Worm (Caenorhabditis elegans) whole organism, L3 larva: ENCODE data around the gene F54F7.3.

Source experiments
- R02D3.7 ChIP-seq: fragments of 150-350 bp; optimal IDR thresholded peaks from 2 replicates; lab custom pipeline; 2014; ENCODE audit warnings: missing biosample characterization, missing genetic modification characterization
- ama-1 ChIP-seq: fragments of 150-350 bp; optimal IDR thresholded peaks from 2 replicates; lab custom pipeline; 2018
- ceh-16 ChIP-seq: sonication (generic microtip); optimal IDR thresholded peaks from 2 replicates; lab custom pipeline; 2017; ENCODE audit warnings: missing biosample characterization, missing genetic modification characterization
- ceh-28 ChIP-seq: fragments of 150-350 bp; optimal IDR thresholded peaks from 2 replicates; lab custom pipeline; 2014; ENCODE audit warnings: missing biosample characterization, missing genetic modification reagents, missing genetic modification characterization
- ceh-82 ChIP-seq: fragments of 150-350 bp; optimal IDR thresholded peaks from 2 replicates; lab custom pipeline; 2014; ENCODE audit warnings: missing biosample characterization, missing genetic modification characterization
- ceh-9 ChIP-seq: sonication (generic microtip); optimal IDR thresholded peaks from 2 replicates; lab custom pipeline; 2018; ENCODE audit warnings: missing biosample characterization, missing genetic modification characterization
- daf-12 ChIP-seq: fragments of 150-350 bp; optimal IDR thresholded peaks from 2 replicates; lab custom pipeline; 2014; ENCODE audit warnings: missing biosample characterization, missing genetic modification reagents, missing genetic modification characterization
- egl-27 ChIP-seq: sonication (generic microtip); optimal IDR thresholded peaks from 4 replicates; lab custom pipeline; 2017; ENCODE audit warnings: missing biosample characterization, missing genetic modification reagents, missing genetic modification characterization
- egl-5 ChIP-seq: fragments of 150-350 bp; optimal IDR thresholded peaks from 2 replicates; lab custom pipeline; 2017; ENCODE audit warnings: missing biosample characterization, missing genetic modification reagents, missing genetic modification characterization, inconsistent platforms
- elt-1 ChIP-seq: fragments of 150-350 bp; optimal IDR thresholded peaks from 2 replicates; lab custom pipeline; 2014; ENCODE audit warnings: missing biosample characterization, missing genetic modification characterization
- elt-2 ChIP-seq: sonication (generic microtip); optimal IDR thresholded peaks from 2 replicates; lab custom pipeline; 2016; ENCODE audit warnings: missing genetic modification reagents, mild to moderate bottlenecking, missing genetic modification characterization, missing compliant biosample characterization
- elt-3 ChIP-seq, 3 experiments: fragments of 150-350 bp in 1 of 3; sonication (generic microtip) in 2 of 3; optimal IDR thresholded peaks; 2 replicates in 2 of 3; 4 replicates in 1 of 3; lab custom pipeline; 2014 to 2017; ENCODE audit warnings: missing biosample characterization in 3 of 3, missing genetic modification characterization in 3 of 3
- eor-1 ChIP-seq, 2 experiments: fragments of 150-350 bp; optimal IDR thresholded peaks; 2 replicates each; lab custom pipeline; 2014 to 2018; ENCODE audit warnings: missing biosample characterization in 2 of 2, missing genetic modification characterization in 2 of 2
- fkh-2 ChIP-seq: fragments of 150-350 bp; optimal IDR thresholded peaks from 2 replicates; lab custom pipeline; 2014; ENCODE audit warnings: missing biosample characterization, missing genetic modification reagents, missing genetic modification characterization
- fos-1 ChIP-seq: fragments of 150-350 bp; optimal IDR thresholded peaks from 2 replicates; lab custom pipeline; 2014; ENCODE audit warnings: missing biosample characterization, missing genetic modification characterization
- hmg-11 ChIP-seq: sonication (generic microtip); optimal IDR thresholded peaks from 2 replicates; lab custom pipeline; 2016; ENCODE audit warnings: missing genetic modification characterization, missing compliant biosample characterization
- jun-1 ChIP-seq: fragments of 150-350 bp; optimal IDR thresholded peaks from 2 replicates; lab custom pipeline; 2014; ENCODE audit warnings: missing biosample characterization, missing genetic modification reagents, missing genetic modification characterization
- lin-15B ChIP-seq: fragments of 150-350 bp; optimal IDR thresholded peaks from 2 replicates; lab custom pipeline; 2014; ENCODE audit warnings: missing biosample characterization, missing genetic modification characterization
- lin-39 ChIP-seq: fragments of 150-350 bp; optimal IDR thresholded peaks from 2 replicates; lab custom pipeline; 2018; ENCODE audit warnings: missing biosample characterization, missing genetic modification reagents, missing genetic modification characterization
- lsy-12 ChIP-seq: sonication (generic microtip); optimal IDR thresholded peaks from 2 replicates; lab custom pipeline; 2016; ENCODE audit warnings: mild to moderate bottlenecking, missing genetic modification characterization, missing compliant biosample characterization
- mdl-1 ChIP-seq: fragments of 150-350 bp; optimal IDR thresholded peaks from 2 replicates; lab custom pipeline; 2014; ENCODE audit warnings: missing biosample characterization, missing genetic modification characterization
- mml-1 ChIP-seq: fragments of 150-350 bp; sonication (generic microtip); optimal IDR thresholded peaks from 3 replicates; lab custom pipeline; 2014; ENCODE audit warnings: missing biosample characterization, missing genetic modification characterization
- nfya-1 ChIP-seq: sonication (generic microtip); optimal IDR thresholded peaks from 2 replicates; lab custom pipeline; 2017; ENCODE audit warnings: missing genetic modification characterization, mild to moderate bottlenecking, missing compliant biosample characterization, antibody characterized with exemption, moderate library complexity; ENCODE audit not compliant: insufficient read depth
- nhr-237 ChIP-seq: fragments of 150-350 bp; optimal IDR thresholded peaks from 2 replicates; lab custom pipeline; 2014; ENCODE audit warnings: missing biosample characterization, missing genetic modification characterization
- nhr-25 ChIP-seq: sonication (generic microtip); optimal IDR thresholded peaks from 2 replicates; lab custom pipeline; 2017; ENCODE audit warnings: missing biosample characterization, missing genetic modification characterization
- nhr-67 ChIP-seq: fragments of 150-350 bp; optimal IDR thresholded peaks from 2 replicates; lab custom pipeline; 2014; ENCODE audit warnings: missing biosample characterization, missing genetic modification characterization
- nhr-76 ChIP-seq: fragments of 150-350 bp; sonication (generic microtip); optimal IDR thresholded peaks from 5 replicates; lab custom pipeline; 2014; ENCODE audit warnings: missing biosample characterization, missing genetic modification characterization
- nhr-77 ChIP-seq: fragments of 150-350 bp; optimal IDR thresholded peaks from 2 replicates; lab custom pipeline; 2014; ENCODE audit warnings: missing biosample characterization, missing genetic modification characterization
- pqm-1 ChIP-seq: fragments of 150-350 bp; optimal IDR thresholded peaks from 2 replicates; lab custom pipeline; 2017; ENCODE audit warnings: missing biosample characterization, missing genetic modification characterization, inconsistent platforms
- sea-2 ChIP-seq: fragments of 150-350 bp; sonication (generic microtip); optimal IDR thresholded peaks from 4 replicates; lab custom pipeline; 2014; ENCODE audit warnings: missing biosample characterization, missing genetic modification reagents, missing genetic modification characterization
- skn-1 ChIP-seq: fragments of 150-350 bp; optimal IDR thresholded peaks from 2 replicates; lab custom pipeline; 2014; ENCODE audit warnings: missing biosample characterization, missing genetic modification characterization
- tbx-2 ChIP-seq: sonication (generic microtip); optimal IDR thresholded peaks from 2 replicates; lab custom pipeline; 2016; ENCODE audit warnings: mild to moderate bottlenecking, missing genetic modification characterization, missing compliant biosample characterization
- unc-39 ChIP-seq: sonication (generic microtip); optimal IDR thresholded peaks from 4 replicates; lab custom pipeline; 2017; ENCODE audit warnings: missing biosample characterization, missing genetic modification characterization
- unc-62 ChIP-seq: fragments of 150-350 bp; sonication (generic microtip); optimal IDR thresholded peaks from 4 replicates; lab custom pipeline; 2014; ENCODE audit warnings: missing biosample characterization, missing genetic modification reagents, missing genetic modification characterization
- ztf-11 ChIP-seq: fragments of 150-350 bp; optimal IDR thresholded peaks from 2 replicates; lab custom pipeline; 2014; ENCODE audit warnings: missing biosample characterization, missing genetic modification characterization
- ztf-4 ChIP-seq: fragments of 150-350 bp; optimal IDR thresholded peaks from 2 replicates; lab custom pipeline; 2014; ENCODE audit warnings: missing biosample characterization, missing genetic modification characterization

F54F7.3 gene

DNA sequence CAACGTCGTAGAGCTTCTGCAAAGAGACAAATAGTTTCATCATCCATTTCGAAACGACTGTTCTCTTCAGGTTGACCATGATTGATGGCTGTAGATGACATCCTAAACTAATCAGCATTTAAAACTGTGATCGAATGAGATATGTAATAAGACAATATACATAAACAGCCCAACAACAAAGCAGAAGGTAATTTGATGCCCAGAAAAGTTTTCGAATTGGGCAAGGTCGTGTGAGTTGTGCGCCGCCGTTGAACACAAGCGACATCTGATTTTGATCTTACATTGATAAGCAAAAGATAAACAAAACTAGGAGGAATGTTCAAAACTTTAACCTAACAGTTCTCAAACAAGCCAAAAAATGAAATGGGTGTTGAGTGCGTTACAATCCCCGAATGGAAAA, 35.6 kb upstream of the F54F7.3 start, which contains the start of gene Y62H9A.7:
Gene Y62H9A.7 (minus strand): TSS at position 101 of the 400 bp plus-strand sequence.
- TF ChIP-seq nfya-1 (tag; lab: Kevin White, UChicago): no peak
- no peak for TF ChIP-seq nhr-76
- no peak for TF ChIP-seq nhr-67 (tag; lab: Kevin White, UChicago)
- no peak for TF ChIP-seq ztf-11 (tag; lab: Kevin White, UChicago)
- TF ChIP-seq fkh-2 (tag; lab: Kevin White, UChicago): no peak
- TF ChIP-seq daf-12 (tag; lab: Kevin White, UChicago): no peak
- TF ChIP-seq ceh-16 (tag; lab: Kevin White, UChicago): no peak
- no peak for TF ChIP-seq nhr-77 (tag; lab: Kevin White, UChicago)
- TF ChIP-seq egl-5: no peak
- TF ChIP-seq lin-15B (tag; lab: Kevin White, UChicago): no peak
- no peak for TF ChIP-seq ztf-4 (tag; lab: Kevin White, UChicago)
- no peak for TF ChIP-seq hmg-11 (tag; lab: Kevin White, UChicago)
- TF ChIP-seq elt-3 (tag; optimal IDR thresholded peaks at IDR 0.05; lab: Kevin White, UChicago): no peak
- no peak for TF ChIP-seq fos-1 (tag; lab: Kevin White, UChicago)
- no peak for TF ChIP-seq sea-2
- TF ChIP-seq mml-1 (tag; lab: Kevin White, UChicago): no peak
- no peak for TF ChIP-seq mdl-1 (tag; lab: Kevin White, UChicago)

DNA sequence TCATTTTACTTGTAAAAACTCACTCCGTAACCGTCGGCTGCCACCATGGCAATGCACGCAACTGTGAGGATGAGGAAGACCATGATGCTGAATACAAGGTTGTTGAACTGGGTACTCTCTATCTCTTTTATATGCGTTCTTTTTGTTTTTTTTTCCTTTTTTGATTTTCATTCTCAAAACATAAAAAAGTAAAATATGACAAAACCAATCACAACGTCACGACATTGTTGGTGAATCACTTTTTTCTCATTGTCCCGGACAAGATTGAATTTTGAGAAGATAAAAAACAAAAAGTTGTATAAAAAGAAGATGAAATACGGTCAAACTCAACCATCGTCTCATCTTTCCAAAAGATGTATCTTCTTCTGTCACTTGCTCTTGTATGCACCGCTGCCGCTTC, 32.8 kb upstream of the F54F7.3 start, which contains the start of the genes Y62H9A.5 and ule-5:
Gene Y62H9A.5 (minus strand): TSS at position 101 of the 400 bp plus-strand sequence.
Gene ule-5 (plus strand): TSS at position 328 of the 400 bp plus-strand sequence.
- TF ChIP-seq unc-39 (tag; lab: Kevin White, UChicago) (no peak), ztf-4 (tag; lab: Kevin White, UChicago) (no peak), nhr-67 (tag; lab: Kevin White, UChicago) (no peak), egl-27 (no peak), skn-1 (no peak), R02D3.7 (no peak), ama-1 (lab: Kevin White, UChicago) (no peak), elt-3 (tag; optimal IDR thresholded peaks at IDR 0.05; lab: Kevin White, UChicago) (no peak), nhr-77 (tag; lab: Kevin White, UChicago) (no peak), elt-1 (tag; lab: Kevin White, UChicago) (no peak), jun-1 (no peak), elt-2 (tag; lab: Kevin White, UChicago) (no peak), sea-2 (no peak), pqm-1 (tag; lab: Kevin White, UChicago) (no peak), nhr-237 (tag; lab: Kevin White, UChicago) (no peak), eor-1 (tag; optimal IDR thresholded peaks at IDR 0.05; lab: Kevin White, UChicago) (no peak), nhr-25 (no peak), ceh-9 (tag; lab: Kevin White, UChicago) (no peak)

DNA sequence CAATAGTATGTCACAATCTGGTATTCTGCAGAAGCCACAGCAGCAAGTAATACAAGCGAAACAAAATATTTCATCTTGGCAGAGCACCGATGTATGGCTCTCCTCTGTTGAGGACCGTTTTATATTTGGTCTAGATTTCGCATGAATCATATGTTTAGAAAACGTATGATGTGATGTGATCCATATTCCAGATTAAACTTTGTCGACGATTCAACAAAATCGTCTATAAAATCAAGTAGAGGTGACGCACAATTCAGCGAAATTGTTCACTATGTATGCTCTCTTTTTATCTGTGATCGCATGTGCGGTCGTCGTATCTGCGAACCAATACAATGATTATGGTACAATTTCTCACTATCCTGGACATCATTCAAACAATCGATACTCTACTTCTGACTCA, 29.9 kb upstream of the F54F7.3 start, which contains the start of the genes Y62H9A.3 and Y62H9A.4:
Gene Y62H9A.3 (minus strand): TSS at position 101 of the 400 bp plus-strand sequence.
Gene Y62H9A.4 (plus strand): TSS at position 256 of the 400 bp plus-strand sequence.
- TF ChIP-seq lsy-12 (tag; lab: Kevin White, UChicago) (no peak), nhr-77 (tag; lab: Kevin White, UChicago) (no peak), egl-5 (no peak), nfya-1 (tag; lab: Kevin White, UChicago) (no peak), tbx-2 (tag; lab: Kevin White, UChicago) (no peak), elt-3 (tag; optimal IDR thresholded peaks at IDR 0.05; lab: Kevin White, UChicago) (no peak), ceh-9 (tag; lab: Kevin White, UChicago) (no peak), skn-1 (no peak), ceh-82 (tag; lab: Kevin White, UChicago) (no peak)

DNA sequence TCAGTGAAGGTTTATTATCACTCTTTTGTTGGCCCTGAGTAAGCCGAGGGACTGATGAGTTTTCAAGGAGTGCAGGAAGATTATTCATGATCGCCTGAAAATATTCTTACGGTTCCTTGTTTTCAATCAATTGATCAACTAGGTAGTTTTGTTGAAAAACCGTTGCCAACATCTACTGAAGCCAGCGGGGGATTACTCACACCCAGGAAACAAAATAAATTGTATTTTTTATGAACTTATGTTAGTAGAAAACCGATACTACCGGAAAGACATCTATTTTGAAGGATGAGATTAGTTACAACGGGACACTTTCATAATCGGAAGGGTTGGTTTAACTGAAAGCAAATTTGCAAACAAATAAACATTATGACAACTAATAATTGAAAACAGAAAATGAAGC, 28.1 kb upstream of the F54F7.3 start, which contains the start of gene Y62H9A.2:
Gene Y62H9A.2 (minus strand): TSS at position 101 of the 400 bp plus-strand sequence.
- TF ChIP-seq mdl-1 (tag; lab: Kevin White, UChicago): no peak
- no peak for TF ChIP-seq unc-39 (tag; lab: Kevin White, UChicago)
- TF ChIP-seq nhr-77 (tag; lab: Kevin White, UChicago): no peak
- no peak for TF ChIP-seq ztf-4 (tag; lab: Kevin White, UChicago)
- no peak for TF ChIP-seq unc-62 (GFP tag; lab: Kevin White, UChicago)
- no peak for TF ChIP-seq nhr-76
- no peak for TF ChIP-seq sea-2
- no peak for TF ChIP-seq nhr-25
- no peak for TF ChIP-seq ceh-28
- TF ChIP-seq daf-12 (tag; lab: Kevin White, UChicago): no peak
- TF ChIP-seq nhr-67 (tag; lab: Kevin White, UChicago): no peak
- TF ChIP-seq egl-5: no peak
- TF ChIP-seq lin-39 (tag; lab: Kevin White, UChicago): no peak
- no peak for TF ChIP-seq elt-1 (tag; lab: Kevin White, UChicago)
- TF ChIP-seq R02D3.7: no peak
- no peak for TF ChIP-seq ceh-16 (tag; lab: Kevin White, UChicago)
- TF ChIP-seq, all 47 proteins: peak for 0
